Worm (Caenorhabditis elegans): Measurements from ENCODE around the gene C44H9.7.

Gene C44H9.7

ce11 chrV:12852355-12852754 lies 2.3 kb downstream of the C44H9.7 start:
- no peak for TF ChIP-seq K09A11.1 (tag; optimal IDR thresholded peaks at IDR 0.05; ENCODE audit: insufficient read depth)
- TF ChIP-seq tbx-2 (tag; optimal IDR thresholded peaks at IDR 0.05): no peak
- TF ChIP-seq elt-2 (tag; optimal IDR thresholded peaks at IDR 0.05): peak; percentile 51
- no peak for TF ChIP-seq hlh-13 (GFP tag; optimal IDR thresholded peaks at IDR 0.05)
- no peak for TF ChIP-seq C38D4.7 (GFP tag; optimal IDR thresholded peaks at IDR 0.05)
- no peak for TF ChIP-seq sox-4 (tag; optimal IDR thresholded peaks at IDR 0.05)

ce11 chrV:12849736-12850135 lies 4.9 kb downstream of the C44H9.7 start, which contains the start of gene C44H9.5:
C44H9.5 (minus strand) TSS chrV:12849864.
- TF ChIP-seq fkh-6 (tag; optimal IDR thresholded peaks at IDR 0.05): no peak
- TF ChIP-seq ceh-31 (tag; optimal IDR thresholded peaks at IDR 0.05): no peak
- no peak for TF ChIP-seq ceh-18 (tag; optimal IDR thresholded peaks at IDR 0.05)
- TF ChIP-seq pag-3 (tag; optimal IDR thresholded peaks at IDR 0.05; ENCODE audit: borderline replicate concordance): no peak
- TF ChIP-seq nfya-1 (tag; optimal IDR thresholded peaks at IDR 0.05): no peak
- TF ChIP-seq nhr-11 (tag; optimal IDR thresholded peaks at IDR 0.05): no peak
- no peak for TF ChIP-seq elt-2 (tag; optimal IDR thresholded peaks at IDR 0.05)
- TF ChIP-seq lin-11 (tag; optimal IDR thresholded peaks at IDR 0.05): no peak
- no peak for TF ChIP-seq ceh-19 (GFP tag; optimal IDR thresholded peaks at IDR 0.05)

DNA sequence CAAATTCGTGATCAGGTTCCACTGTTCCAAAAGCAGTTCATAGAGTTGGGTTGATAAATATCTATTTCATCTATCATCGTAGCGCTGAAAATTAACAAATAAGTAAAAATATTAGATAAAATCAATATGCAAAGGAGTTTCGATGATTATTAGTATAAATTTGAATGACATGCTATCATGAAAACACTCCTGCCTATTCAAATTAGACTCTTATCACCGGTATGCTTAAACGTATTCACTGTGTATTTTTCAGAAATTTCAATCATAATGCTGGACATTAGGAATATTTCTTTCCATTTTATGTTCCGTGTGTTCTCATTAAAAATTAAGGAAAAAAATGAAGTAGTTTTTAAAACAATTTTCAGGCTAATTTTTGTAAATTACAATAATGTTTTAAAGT lies 9.4 kb downstream of the C44H9.7 start, which contains the start of gene C44H9.6:
Gene C44H9.6, minus strand, starts transcription at position 101 of the 400 bp plus-strand sequence.
- TF ChIP-seq fkh-6 (tag; optimal IDR thresholded peaks at IDR 0.05) (no peak), T23F11.4 (GFP tag; optimal IDR thresholded peaks at IDR 0.05) (no peak), pha-2 (tag; optimal IDR thresholded peaks at IDR 0.05) (no peak), nhr-11 (tag; optimal IDR thresholded peaks at IDR 0.05) (no peak), elt-2 (tag; optimal IDR thresholded peaks at IDR 0.05) (no peak), odd-2 (tag; optimal IDR thresholded peaks at IDR 0.05) (no peak), pros-1 (tag; optimal IDR thresholded peaks at IDR 0.05) (no peak), nfya-1 (tag; optimal IDR thresholded peaks at IDR 0.05) (no peak), ceh-19 (GFP tag; optimal IDR thresholded peaks at IDR 0.05) (no peak), dmd-4 (tag; optimal IDR thresholded peaks at IDR 0.05; ENCODE audit: borderline replicate concordance) (no peak), unc-86 (tag; optimal IDR thresholded peaks at IDR 0.05) (no peak), gmeb-2 (tag; optimal IDR thresholded peaks at IDR 0.05) (no peak), tbx-7 (tag; optimal IDR thresholded peaks at IDR 0.05) (no peak), ceh-6 (GFP tag; optimal IDR thresholded peaks at IDR 0.05) (no peak)

- no peak for TF ChIP-seq npax-4 (tag; optimal IDR thresholded peaks at IDR 0.05)
Observed at ce11 chrV:12844748-12845147, 9.9 kb downstream of the C44H9.7 start.

ce11 chrV:12835388-12835787 lies 19.3 kb downstream of the C44H9.7 start, which contains the start of gene C44H9.4:
C44H9.4 (plus strand) TSS chrV:12835688.
- TF ChIP-seq nhr-232 (tag; optimal IDR thresholded peaks at IDR 0.05) (no peak), odd-2 (tag; optimal IDR thresholded peaks at IDR 0.05) (no peak), F13H6.1 (tag; optimal IDR thresholded peaks at IDR 0.05) (no peak), ztf-16 (tag; optimal IDR thresholded peaks at IDR 0.05) (no peak), pha-2 (tag; optimal IDR thresholded peaks at IDR 0.05) (no peak), pha-4 (tag; optimal IDR thresholded peaks at IDR 0.05) (no peak), elt-4 (tag; optimal IDR thresholded peaks at IDR 0.05) (no peak), ceh-19 (GFP tag; optimal IDR thresholded peaks at IDR 0.05) (no peak), hlh-30 (tag; optimal IDR thresholded peaks at IDR 0.05; ENCODE audit: insufficient read depth) (no peak), fax-1 (tag; optimal IDR thresholded peaks at IDR 0.05) (no peak)

DNA sequence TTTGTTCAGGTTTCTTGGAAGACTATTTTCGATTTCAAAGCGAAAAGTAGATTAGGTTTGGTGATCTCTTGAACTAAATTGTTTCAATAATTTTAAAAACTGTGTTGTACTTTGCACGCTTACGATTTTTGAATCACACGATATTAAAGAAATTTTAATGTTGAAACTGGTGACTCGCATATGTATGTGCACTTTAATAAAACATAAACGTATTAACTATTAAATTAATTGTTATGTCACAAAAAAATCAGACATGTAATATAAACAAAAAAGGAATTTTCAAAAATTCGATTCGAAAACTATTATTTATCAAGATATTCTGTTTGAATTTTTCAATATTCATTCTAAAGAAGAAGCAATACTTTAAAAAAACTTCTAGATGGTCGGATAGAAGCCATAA lies 27.4 kb downstream of the C44H9.7 start, which contains the start of gene ugt-15:
Gene ugt-15, plus strand, starts transcription at position 301 of the 400 bp plus-strand sequence.
- TF ChIP-seq ceh-6 (GFP tag; optimal IDR thresholded peaks at IDR 0.05) (no peak), lin-11 (tag; optimal IDR thresholded peaks at IDR 0.05) (no peak), ztf-16 (tag; optimal IDR thresholded peaks at IDR 0.05) (no peak), ceh-48 (tag; optimal IDR thresholded peaks at IDR 0.05) (no peak), ceh-24 (tag; optimal IDR thresholded peaks at IDR 0.05) (no peak), fkh-10 (GFP tag; optimal IDR thresholded peaks at IDR 0.05) (no peak), pros-1 (tag; optimal IDR thresholded peaks at IDR 0.05) (no peak), unc-3 (GFP tag; conservative IDR thresholded peaks at IDR 0.05) (no peak), unc-3 (tag; optimal IDR thresholded peaks at IDR 0.05) (no peak), K09A11.1 (tag; optimal IDR thresholded peaks at IDR 0.05; ENCODE audit: insufficient read depth) (no peak), hlh-15 (tag; optimal IDR thresholded peaks at IDR 0.05) (no peak), elt-2 (tag; optimal IDR thresholded peaks at IDR 0.05) (no peak), ceh-18 (tag; optimal IDR thresholded peaks at IDR 0.05) (no peak), eyg-1 (tag; optimal IDR thresholded peaks at IDR 0.05) (no peak), unc-42 (tag; optimal IDR thresholded peaks at IDR 0.05) (no peak), unc-86 (tag; optimal IDR thresholded peaks at IDR 0.05) (no peak), ceh-9 (tag; optimal IDR thresholded peaks at IDR 0.05) (no peak), nhr-232 (tag; optimal IDR thresholded peaks at IDR 0.05) (no peak), K02D7.2 (tag; optimal IDR thresholded peaks at IDR 0.05) (no peak), ceh-30 (tag; optimal IDR thresholded peaks at IDR 0.05) (no peak)
